Worm (Caenorhabditis elegans): ENCODE data around the gene F56D2.2.

F56D2.2 gene

DNA sequence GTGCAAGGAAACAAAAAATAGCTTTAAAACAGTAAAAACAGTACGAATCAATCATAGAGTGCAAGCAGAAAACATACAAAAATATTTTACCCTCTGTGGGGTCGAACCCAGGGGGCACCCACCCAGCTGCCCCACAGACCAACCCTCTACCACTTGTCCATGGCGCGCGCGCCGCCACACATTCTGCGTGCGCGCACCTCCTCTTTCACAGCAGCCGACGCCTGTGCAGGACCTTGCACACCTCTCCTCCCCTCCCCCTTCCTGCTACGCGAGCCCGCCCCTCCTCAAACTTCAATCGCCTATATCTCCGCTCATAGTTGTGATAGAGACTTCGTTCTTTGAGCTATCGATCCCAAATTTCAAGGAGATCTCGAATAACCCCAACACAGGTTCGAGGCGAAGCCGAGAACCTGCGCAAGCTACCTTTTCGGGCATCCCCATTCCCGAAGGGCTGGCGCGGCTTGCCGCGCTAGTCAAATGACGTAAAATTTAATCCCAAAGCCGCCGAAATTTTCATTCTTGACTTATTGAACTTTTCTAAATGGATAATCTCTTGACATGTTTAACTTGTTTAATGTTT lies 50.3 kb downstream of the F56D2.2 start:
- peak; percentile 34 for TF ChIP-seq snpc-4 (tag; optimal IDR thresholded peaks at IDR 0.05)

Measured in whole organism, L2 larva.